Worm (Caenorhabditis elegans): Measurements from ENCODE around the gene B0353.1.

Gene B0353.1

DNA sequence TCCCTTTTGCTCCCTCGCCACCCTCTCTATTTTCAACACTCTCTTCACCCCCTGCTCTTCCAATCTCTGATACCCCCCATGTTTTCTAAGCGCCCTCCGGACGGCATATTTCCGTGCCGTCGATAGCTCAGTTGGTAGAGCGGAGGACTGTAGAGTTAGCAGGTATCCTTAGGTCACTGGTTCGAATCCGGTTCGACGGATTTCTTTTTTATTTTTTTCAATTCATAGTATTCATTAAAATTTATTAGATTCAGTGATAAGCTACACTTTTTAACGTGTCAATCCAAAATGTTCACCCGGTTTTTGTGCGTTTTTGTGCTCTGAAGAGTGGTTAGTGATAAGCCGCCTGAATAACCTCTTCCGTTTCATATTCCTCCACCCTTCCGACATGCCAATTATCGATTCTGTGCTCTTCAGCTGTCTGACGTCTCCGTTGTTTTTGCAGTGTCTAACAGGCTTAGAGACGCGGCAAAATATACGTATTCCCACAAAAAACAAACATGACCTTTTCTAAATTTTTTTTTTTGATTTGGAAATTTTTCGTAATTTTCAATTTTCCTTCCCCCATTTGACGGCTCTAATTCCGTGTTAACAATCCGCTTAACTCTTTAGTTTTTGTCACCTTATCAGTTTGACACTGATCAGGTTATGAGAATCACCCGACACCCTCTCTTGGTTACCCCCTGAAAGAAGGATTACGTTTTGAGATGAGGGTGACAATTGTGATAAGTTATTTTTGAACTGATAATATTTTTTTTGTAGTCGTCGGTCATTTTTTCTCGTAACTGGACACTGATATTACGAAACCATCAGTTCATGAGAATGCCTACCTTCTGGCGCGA lies 20.3 kb upstream of the B0353.1 start (continued):
- TF ChIP-seq ztf-25 (GFP tag; IDR thresholded peaks at IDR 0.05) = no peak
- no peak for TF ChIP-seq Y79H2A.3 (GFP tag; conservative IDR thresholded peaks at IDR 0.05)
- TF ChIP-seq attf-3 (GFP tag; conservative IDR thresholded peaks at IDR 0.05) = no peak
- peak; percentile 93 for TF ChIP-seq tbp1 (GFP tag; optimal IDR thresholded peaks at IDR 0.05)
- no peak for TF ChIP-seq Y95B8A.8 (GFP tag; IDR thresholded peaks at IDR 0.05)
- TF ChIP-seq lir-1 (GFP tag; conservative IDR thresholded peaks at IDR 0.05) = no peak
- TF ChIP-seq cebp-1 (GFP tag; IDR thresholded peaks at IDR 0.05) = 0 out of 2 replicates have a peak, but pooled peaks have one; percentile 11
- peak; percentile 10 for TF ChIP-seq cebp-1 (tag; optimal IDR thresholded peaks at IDR 0.05)
- TF ChIP-seq sptf-2 (GFP tag; optimal IDR thresholded peaks at IDR 0.05) = no peak
- TF ChIP-seq ztf-3 (GFP tag; optimal IDR thresholded peaks at IDR 0.05) = no peak
- TF ChIP-seq dox-1 (GFP tag; IDR thresholded peaks at IDR 0.05) = peak; percentile 76
- TF ChIP-seq Y67H2A.10 (GFP tag; conservative IDR thresholded peaks at IDR 0.05) = no peak
- TF ChIP-seq nhr-179 (tag; optimal IDR thresholded peaks at IDR 0.05) = no peak
- TF ChIP-seq F57A8.1 (GFP tag; optimal IDR thresholded peaks at IDR 0.05) = no peak
- no peak for TF ChIP-seq let-526 (GFP tag; IDR thresholded peaks at IDR 0.05)
- no peak for TF ChIP-seq F33H1.4 (GFP tag; IDR thresholded peaks at IDR 0.05)
- no peak for TF ChIP-seq hsf-1 (GFP tag; IDR thresholded peaks at IDR 0.05)
- TF ChIP-seq hlh-26 (GFP tag; conservative IDR thresholded peaks at IDR 0.05) = no peak
- peak; percentile 93 for TF ChIP-seq nhr-80 (tag; optimal IDR thresholded peaks at IDR 0.05)
- no peak for TF ChIP-seq mel-28 (tag; optimal IDR thresholded peaks at IDR 0.05; ENCODE audit: borderline replicate concordance)
- TF ChIP-seq ama-1 (optimal IDR thresholded peaks at IDR 0.05) = no peak
- peak in 1 of 2 experiments; percentile 21 for TF ChIP-seq ama-1 (GFP tag; optimal IDR thresholded peaks at IDR 0.05)
- TF ChIP-seq dpl-1 (GFP tag; optimal IDR thresholded peaks at IDR 0.05) = no peak
- no peak for TF ChIP-seq somi-1 (GFP tag; optimal IDR thresholded peaks at IDR 0.05)
- TF ChIP-seq ZK185.1 (tag; optimal IDR thresholded peaks at IDR 0.05; ENCODE audit: poor library complexity, severe bottlenecking) = peak; percentile 27
- no peak for TF ChIP-seq egrh-3 (GFP tag; IDR thresholded peaks at IDR 0.05)
- no peak for TF ChIP-seq tlf-1 (GFP tag; optimal IDR thresholded peaks at IDR 0.05)
- TF ChIP-seq fkh-3 (tag; optimal IDR thresholded peaks at IDR 0.05) = no peak
- no peak for TF ChIP-seq zim-3 (tag; optimal IDR thresholded peaks at IDR 0.05)
- peak; percentile 28 for TF ChIP-seq atf-7 (tag; optimal IDR thresholded peaks at IDR 0.05)
- no peak for TF ChIP-seq ccch-3 (GFP tag; optimal IDR thresholded peaks at IDR 0.05)
- TF ChIP-seq nfyb-1 (GFP tag; IDR thresholded peaks at IDR 0.05) = 0 out of 2 replicates have a peak, but pooled peaks have one; percentile 51
- no peak for TF ChIP-seq nfya-2 (GFP tag; IDR thresholded peaks at IDR 0.05)
- TF ChIP-seq nhr-90 (tag; optimal IDR thresholded peaks at IDR 0.05) = peak; percentile 59
- no peak for TF ChIP-seq tbx-9 (tag; optimal IDR thresholded peaks at IDR 0.05; ENCODE audit: borderline replicate concordance)
- peak; percentile 61 for TF ChIP-seq rpc-1 (optimal IDR thresholded peaks at IDR 0.05)
- TF ChIP-seq rpc-1 (tag; optimal IDR thresholded peaks at IDR 0.05) = peak; percentile 81
- TF ChIP-seq gei-17 (GFP tag; optimal IDR thresholded peaks at IDR 0.05) = no peak
- TF ChIP-seq let-607 (tag; optimal IDR thresholded peaks at IDR 0.05) = peak; percentile 12 to 67
- no peak for TF ChIP-seq sdz-38 (tag; optimal IDR thresholded peaks at IDR 0.05)
- TF ChIP-seq egl-18 (GFP tag; IDR thresholded peaks at IDR 0.05) = no peak
- no peak for TF ChIP-seq madf-8 (GFP tag; conservative IDR thresholded peaks at IDR 0.05)
- TF ChIP-seq B0261.1 (tag; optimal IDR thresholded peaks at IDR 0.05) = peak; percentile 78
- TF ChIP-seq snpc-1.1 (tag; optimal IDR thresholded peaks at IDR 0.05; ENCODE audit: insufficient read depth) = peak; percentile 8
- peak; percentile 79 for TF ChIP-seq him-1 (tag; optimal IDR thresholded peaks at IDR 0.05)
- peak; percentile 6 for TF ChIP-seq chd-7 (tag; optimal IDR thresholded peaks at IDR 0.05)
- no peak for TF ChIP-seq lin-35 (GFP tag; optimal IDR thresholded peaks at IDR 0.05)
- TF ChIP-seq ztf-26 (tag; optimal IDR thresholded peaks at IDR 0.05) = peak; percentile 34

Measured in whole organism, young adult.